Fruit fly (Drosophila melanogaster): ENCODE results near the gene sowah.

sowah gene

DNA sequence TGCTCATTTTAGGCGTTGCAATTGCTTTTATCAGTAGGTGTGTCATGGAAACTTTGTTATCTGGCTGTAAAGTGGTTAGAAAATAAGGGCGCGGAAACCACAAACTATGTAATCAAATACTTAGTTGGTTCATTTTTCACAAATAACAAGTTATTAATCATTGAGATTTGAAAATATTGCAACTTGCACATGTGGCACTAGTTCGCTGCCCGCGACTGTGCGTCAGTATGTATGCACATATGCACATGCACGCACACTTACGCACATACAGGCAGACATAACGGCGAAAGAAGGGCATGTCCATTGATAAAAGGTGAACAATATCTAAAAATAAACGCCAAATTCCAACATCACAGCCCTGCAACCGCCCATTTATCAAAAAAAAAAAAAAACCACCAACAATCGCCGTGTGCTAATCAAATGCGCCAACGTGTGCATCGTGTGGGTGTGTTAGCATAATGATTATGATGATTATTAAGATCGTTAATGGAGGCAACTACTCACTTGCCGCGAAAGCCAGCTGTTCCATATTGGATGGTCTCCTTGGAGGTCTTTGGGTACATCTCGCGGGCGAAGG, 42.8 kb downstream of the sowah start (continued):
- 0 out of 2 replicates have a peak, but pooled peaks have one; percentile 25 for TF ChIP-seq H2.0 (GFP tag; IDR thresholded peaks at IDR 0.05)
- peak in 1 of 3 experiments; percentile 38 for TF ChIP-seq lola (GFP tag; optimal IDR thresholded peaks at IDR 0.05)
- no peak for TF ChIP-seq Dad (GFP tag; optimal IDR thresholded peaks at IDR 0.05)
- TF ChIP-seq Aef1 (GFP tag; IDR thresholded peaks at IDR 0.05) = 0 out of 3 replicates have a peak, but pooled peaks have one; percentile 34
- TF ChIP-seq Vsx1 (GFP tag; optimal IDR thresholded peaks at IDR 0.05) = no peak
- 0 out of 3 replicates have a peak, but pooled peaks have one; percentile 17 for TF ChIP-seq Optix (GFP tag; IDR thresholded peaks at IDR 0.05)
- TF ChIP-seq btn (GFP tag; optimal IDR thresholded peaks at IDR 0.05) = no peak
- TF ChIP-seq CG8388 (GFP tag; optimal IDR thresholded peaks at IDR 0.05) = peak; percentile 37
- peak; percentile 68 for TF ChIP-seq zfh1 (GFP tag; IDR thresholded peaks at IDR 0.05)
- TF ChIP-seq CG6765 (GFP tag; optimal IDR thresholded peaks at IDR 0.05) = no peak
- peak; percentile 30 for TF ChIP-seq CG8359 (GFP tag; optimal IDR thresholded peaks at IDR 0.05; ENCODE audit: borderline replicate concordance)
- peak; percentile 13 for TF ChIP-seq org-1 (GFP tag; optimal IDR thresholded peaks at IDR 0.05)
- TF ChIP-seq CG10321 (GFP tag; IDR thresholded peaks at IDR 0.05) = 0 out of 2 replicates have a peak, but pooled peaks have one; percentile 11
- no peak for TF ChIP-seq tio (GFP tag; optimal IDR thresholded peaks at IDR 0.05)
- no peak for TF ChIP-seq CG42726 (GFP tag; IDR thresholded peaks at IDR 0.05; ENCODE audit: partially characterized antibody)
- no peak for TF ChIP-seq Hey (tag; optimal IDR thresholded peaks at IDR 0.05)
- no peak for TF ChIP-seq CG12769 (tag; optimal IDR thresholded peaks at IDR 0.05)
- no peak for TF ChIP-seq Bdp1 (GFP tag; optimal IDR thresholded peaks at IDR 0.05)
- TF ChIP-seq Side (GFP tag; optimal IDR thresholded peaks at IDR 0.05) = peak; percentile 39
- peak; percentile 13 for TF ChIP-seq Atf-2 (GFP tag; optimal IDR thresholded peaks at IDR 0.05)
- no peak for TF ChIP-seq CG9609 (GFP tag; optimal IDR thresholded peaks at IDR 0.05)
- peak; percentile 44 for TF ChIP-seq Sox100B (GFP tag; optimal IDR thresholded peaks at IDR 0.05)
- no peak for TF ChIP-seq CG7745 (tag; optimal IDR thresholded peaks at IDR 0.05)
- TF ChIP-seq NK7.1 (GFP tag; optimal IDR thresholded peaks at IDR 0.05) = no peak
- peak; percentile 38 for TF ChIP-seq CG10267 (tag; optimal IDR thresholded peaks at IDR 0.05)
- TF ChIP-seq CG15073 (GFP tag; optimal IDR thresholded peaks at IDR 0.05) = no peak
- TF ChIP-seq dpn (GFP tag; optimal IDR thresholded peaks at IDR 0.05) = peak; percentile 29 to 34
- no peak for TF ChIP-seq CG10565 (GFP tag; optimal IDR thresholded peaks at IDR 0.05)
- no peak for TF ChIP-seq ro (GFP tag; IDR thresholded peaks at IDR 0.05)
- TF ChIP-seq en (GFP tag; optimal IDR thresholded peaks at IDR 0.05) = peak; percentile 41
- TF ChIP-seq CG9817 (tag; optimal IDR thresholded peaks at IDR 0.05) = no peak
- TF ChIP-seq CG1602 (GFP tag; optimal IDR thresholded peaks at IDR 0.05) = peak; percentile 3
- TF ChIP-seq Hr3 (GFP tag; optimal IDR thresholded peaks at IDR 0.05) = peak; percentile 10
- peak; percentile 60 for TF ChIP-seq CG2712 (tag; optimal IDR thresholded peaks at IDR 0.05)
- no peak for TF ChIP-seq CG7271 (tag; optimal IDR thresholded peaks at IDR 0.05)
- TF ChIP-seq gro (GFP tag; optimal IDR thresholded peaks at IDR 0.05) = no peak
- peak; percentile 76 for TF ChIP-seq CG17328 (GFP tag; IDR thresholded peaks at IDR 0.05)
- no peak for TF ChIP-seq mirr (GFP tag; optimal IDR thresholded peaks at IDR 0.05)
- TF ChIP-seq hkb (optimal IDR thresholded peaks at IDR 0.05) = no peak
- peak; percentile 80 for TF ChIP-seq hkb (GFP tag; IDR thresholded peaks at IDR 0.05)
- no peak for TF ChIP-seq Ets65A (GFP tag)
- no peak for TF ChIP-seq Max (GFP tag; optimal IDR thresholded peaks at IDR 0.05)
- TF ChIP-seq YL-1 (GFP tag; optimal IDR thresholded peaks at IDR 0.05) = no peak
- TF ChIP-seq Taf1 (GFP tag; IDR thresholded peaks at IDR 0.05) = 0 out of 2 replicates have a peak, but pooled peaks have one; percentile 7
- no peak for TF ChIP-seq Neu2 (GFP tag; optimal IDR thresholded peaks at IDR 0.05; ENCODE audit: borderline replicate concordance)
- peak; percentile 60 for TF ChIP-seq lab (GFP tag; optimal IDR thresholded peaks at IDR 0.05)
- no peak for TF ChIP-seq CG43689 (GFP tag; IDR thresholded peaks at IDR 0.05)
- TF ChIP-seq CG12155 (GFP tag; optimal IDR thresholded peaks at IDR 0.05) = no peak
- TF ChIP-seq dan (GFP tag; IDR thresholded peaks at IDR 0.05) = no peak
- peak; percentile 10; the same call in 2 of the 3 replicates for TF ChIP-seq CG17361 (GFP tag; IDR thresholded peaks at IDR 0.05)
- peak; percentile 63 for TF ChIP-seq CG18262 (tag; optimal IDR thresholded peaks at IDR 0.05)
